Fruit fly (Drosophila melanogaster) whole organism, wandering third instar larva: ENCODE measurements around the gene Cka.

Experiments used
- CG32264 ChIP-seq: fragments of 200-800 bp; sonication (Bioruptor generic); optimal IDR thresholded peaks from 2 replicates; lab custom pipeline; 2016; ENCODE audit warnings: missing biosample characterization, missing genetic modification characterization
- Dfd ChIP-seq: fragments of >200 bp; optimal IDR thresholded peaks from 2 replicates; lab custom pipeline; 2017; ENCODE audit warnings: missing biosample characterization, missing genetic modification characterization
- Dif ChIP-seq: fragments of 200-275, 200-300 bp; sonication (Bioruptor generic); optimal IDR thresholded peaks from 2 replicates; lab custom pipeline; 2018; ENCODE audit warnings: missing biosample characterization, missing genetic modification characterization; ENCODE audit not compliant: partially characterized antibody
- GATAd ChIP-seq: sonication (Bioruptor generic); optimal IDR thresholded peaks from 2 replicates; lab custom pipeline; 2016; ENCODE audit warnings: missing biosample characterization, missing genetic modification characterization
- Hnf4 ChIP-seq: fragments of 200-800 bp; sonication (Bioruptor generic); optimal IDR thresholded peaks from 2 replicates; lab custom pipeline; 2016; ENCODE audit warnings: missing biosample characterization, mild to moderate bottlenecking, missing genetic modification characterization
- Hr83 ChIP-seq: fragments of 200-300 bp; sonication (Bioruptor generic); optimal IDR thresholded peaks from 2 replicates; lab custom pipeline; 2016; ENCODE audit warnings: missing biosample characterization, mild to moderate bottlenecking, missing genetic modification characterization, moderate library complexity; ENCODE audit not compliant: poor library complexity, severe bottlenecking
- Jra ChIP-seq: sonication (Bioruptor generic); optimal IDR thresholded peaks from 2 replicates; lab custom pipeline; 2016; ENCODE audit warnings: missing biosample characterization, missing genetic modification characterization
- Myc ChIP-seq: fragments of >200 bp; optimal IDR thresholded peaks from 2 replicates; lab custom pipeline; 2017
- N ChIP-seq: fragments of >200 bp; optimal IDR thresholded peaks from 2 replicates; lab custom pipeline; 2018; ENCODE audit warnings: missing biosample characterization, missing external identifiers, missing genetic modification characterization
- OdsH ChIP-seq: fragments of 200-800 bp; sonication (Bioruptor generic); optimal IDR thresholded peaks from 2 replicates; lab custom pipeline; 2016; ENCODE audit warnings: missing biosample characterization, mild to moderate bottlenecking, missing genetic modification characterization
- Rel ChIP-seq, 2 experiments: fragments of 200-800 bp; sonication (Bioruptor generic) in 1 of 2; optimal IDR thresholded peaks; 2 replicates in 1 of 2; 3 replicates in 1 of 2; lab custom pipeline; 2016 to 2019; ENCODE audit warnings: mild to moderate bottlenecking in 2 of 2, missing biosample characterization in 2 of 2, missing genetic modification characterization in 2 of 2, moderate library complexity in 1 of 2
- Vsx2 ChIP-seq: fragments of 200-300, 225-300 bp; sonication (Bioruptor generic); optimal IDR thresholded peaks from 2 replicates; lab custom pipeline; 2018; ENCODE audit warnings: missing biosample characterization, missing genetic modification characterization; ENCODE audit not compliant: partially characterized antibody
- br ChIP-seq: fragments of 200-800 bp; sonication (Bioruptor generic); optimal IDR thresholded peaks from 2 replicates; lab custom pipeline; 2016; ENCODE audit warnings: missing biosample characterization, missing genetic modification characterization
- dl ChIP-seq, 2 experiments: fragments of 175-275, 200-275 bp in 1 of 2; fragments of 200-275 bp in 1 of 2; sonication (Bioruptor generic); optimal IDR thresholded peaks; lab custom pipeline; 2018; ENCODE audit warnings: mild to moderate bottlenecking in 2 of 2, missing biosample characterization in 2 of 2, missing genetic modification characterization in 2 of 2, moderate library complexity in 2 of 2; ENCODE audit not compliant: partially characterized antibody in 2 of 2, insufficient read depth in 1 of 2
- dmrt93B ChIP-seq: fragments of 200-800 bp; sonication (Bioruptor generic); optimal IDR thresholded peaks from 2 replicates; lab custom pipeline; 2018; ENCODE audit warnings: missing biosample characterization, mild to moderate bottlenecking, missing genetic modification characterization
- dsf ChIP-seq: sonication (Bioruptor generic); optimal IDR thresholded peaks from 2 replicates; lab custom pipeline; 2016; ENCODE audit warnings: missing biosample characterization, missing genetic modification characterization, borderline replicate concordance
- ey ChIP-seq: fragments of 200-800 bp; sonication (Bioruptor generic); optimal IDR thresholded peaks from 2 replicates; lab custom pipeline; 2016; ENCODE audit warnings: missing biosample characterization, missing genetic modification characterization
- foxo ChIP-seq, 2 experiments: fragments of 200-800 bp; sonication (Bioruptor generic); optimal IDR thresholded peaks; 2 replicates in 1 of 2; 3 replicates in 1 of 2; lab custom pipeline; 2016 to 2017; ENCODE audit warnings: missing biosample characterization in 2 of 2, missing genetic modification characterization in 2 of 2
- fru ChIP-seq: fragments of 200-800 bp; sonication (Bioruptor generic); optimal IDR thresholded peaks from 3 replicates; lab custom pipeline; 2016; ENCODE audit warnings: missing biosample characterization, mild to moderate bottlenecking, missing genetic modification characterization
- h ChIP-seq: fragments of 200-800 bp; sonication (Bioruptor generic); optimal IDR thresholded peaks from 3 replicates; lab custom pipeline; 2016; ENCODE audit warnings: missing biosample characterization, mild to moderate bottlenecking, missing genetic modification characterization
- jim ChIP-seq: fragments of 175-275, 200-325 bp; sonication (Bioruptor generic); optimal IDR thresholded peaks from 2 replicates; lab custom pipeline; 2016; ENCODE audit warnings: missing biosample characterization, mild to moderate bottlenecking, missing genetic modification characterization
- pan ChIP-seq: fragments of >200 bp; optimal IDR thresholded peaks from 2 replicates; lab custom pipeline; 2017
- psq ChIP-seq: fragments of 200-800 bp; sonication (Bioruptor generic); optimal IDR thresholded peaks from 3 replicates; lab custom pipeline; 2017; ENCODE audit warnings: missing biosample characterization, mild to moderate bottlenecking, missing genetic modification characterization, moderate library complexity
- rgr ChIP-seq: fragments of 200-800 bp; sonication (Bioruptor generic); optimal IDR thresholded peaks from 3 replicates; lab custom pipeline; 2016; ENCODE audit warnings: missing biosample characterization, mild to moderate bottlenecking, missing genetic modification characterization
- sage ChIP-seq: fragments of 200-800 bp; sonication (Bioruptor generic); optimal IDR thresholded peaks from 2 replicates; lab custom pipeline; 2016; ENCODE audit warnings: missing biosample characterization, mild to moderate bottlenecking, missing genetic modification characterization
- sv ChIP-seq: fragments of 200-800 bp; sonication (Bioruptor generic); optimal IDR thresholded peaks from 3 replicates; lab custom pipeline; 2016; ENCODE audit warnings: missing biosample characterization, missing genetic modification characterization
- usp ChIP-seq: fragments of >200 bp; optimal IDR thresholded peaks from 2 replicates; lab custom pipeline; 2017; ENCODE audit warnings: missing biosample characterization, missing genetic modification characterization

Gene Cka

DNA sequence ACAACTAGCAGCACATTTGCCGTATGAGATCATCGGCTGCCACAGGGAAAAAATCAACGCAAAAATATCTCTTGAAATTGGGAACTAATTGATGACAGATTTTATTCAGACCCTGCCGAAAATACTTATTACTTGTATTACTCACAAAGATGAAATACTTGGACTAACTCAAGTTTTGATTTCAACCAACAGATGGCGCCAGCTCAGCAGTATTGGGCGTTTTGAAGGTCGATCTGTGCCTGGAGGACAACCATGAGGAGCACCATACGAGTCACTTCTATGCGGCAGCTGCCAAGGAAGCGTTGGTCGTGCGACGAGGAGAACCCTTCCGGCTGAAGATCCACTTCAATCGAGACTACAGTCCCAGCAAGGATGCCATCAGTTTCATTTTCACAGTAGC is 6.2 kb upstream of the Cka start:
- no peak for TF ChIP-seq Dfd (GFP tag; lab: Kevin White, UChicago)
- no peak for TF ChIP-seq pan
- TF ChIP-seq dl (GFP tag; optimal IDR thresholded peaks at IDR 0.05; lab: Kevin White, UChicago; ENCODE audit: insufficient read depth in 1 of 2, partially characterized antibody in 2 of 2) = no peak
- TF ChIP-seq Hr83 (GFP tag; lab: Kevin White, UChicago) = no peak
- TF ChIP-seq N (GFP tag; lab: Kevin White, UChicago) = no peak
- TF ChIP-seq psq (GFP tag; lab: Kevin White, UChicago) = no peak
- no peak for TF ChIP-seq h (GFP tag; lab: Kevin White, UChicago)
- no peak for TF ChIP-seq OdsH (GFP tag; lab: Kevin White, UChicago)
- no peak for TF ChIP-seq rgr (GFP tag; lab: Kevin White, UChicago)
- TF ChIP-seq Vsx2 (GFP tag; lab: Kevin White, UChicago) = no peak
- no peak for TF ChIP-seq Jra
- TF ChIP-seq GATAd (GFP tag; lab: Kevin White, UChicago) = no peak
- no peak for TF ChIP-seq usp (GFP tag; lab: Kevin White, UChicago)
- TF ChIP-seq fru (GFP tag; lab: Kevin White, UChicago) = no peak

DNA sequence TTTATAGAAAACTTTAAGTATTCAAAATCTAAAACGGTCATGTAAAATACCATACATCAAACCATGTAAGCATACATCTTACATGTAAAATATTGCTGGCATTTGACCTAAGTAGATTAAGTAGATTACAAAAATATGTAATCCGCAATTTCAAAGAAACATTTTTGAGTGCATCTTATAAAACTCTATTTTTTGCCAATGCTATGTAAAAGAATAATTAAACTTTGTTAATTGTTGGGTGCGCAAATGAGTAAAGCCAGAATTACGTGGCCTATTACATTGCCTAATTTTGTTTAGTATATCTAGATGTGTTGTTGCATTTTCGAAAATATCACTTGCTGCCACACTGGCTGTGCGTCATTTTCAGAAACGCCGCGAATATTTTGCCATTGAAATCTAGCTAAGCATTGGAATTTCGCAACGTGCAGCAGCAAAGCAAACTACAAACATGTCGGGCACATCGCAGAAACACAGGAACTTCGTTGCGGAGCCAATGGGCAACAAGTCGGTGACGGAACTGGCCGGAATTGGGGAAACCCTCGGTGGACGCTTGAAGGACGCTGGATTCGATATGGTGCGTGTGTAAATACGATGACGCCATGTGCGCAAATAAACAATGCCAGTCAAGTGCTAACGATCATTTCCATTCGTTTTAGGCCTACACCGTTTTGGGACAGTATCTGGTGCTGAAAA is 1.2 kb upstream of the Cka start, which contains the start of gene baf:
Gene baf (plus strand): TSS at position 303 of the 693 bp plus-strand sequence.
- TF ChIP-seq dsf (GFP tag; lab: Kevin White, UChicago) = no peak
- no peak for TF ChIP-seq Myc
- no peak for TF ChIP-seq Vsx2 (GFP tag; lab: Kevin White, UChicago)
- no peak for TF ChIP-seq dmrt93B (GFP tag; lab: Kevin White, UChicago)
- TF ChIP-seq rgr (GFP tag; lab: Kevin White, UChicago) = no peak
- TF ChIP-seq Rel (GFP tag; optimal IDR thresholded peaks at IDR 0.05; lab: Kevin White, UChicago) = no peak
- TF ChIP-seq Rel (tag; optimal IDR thresholded peaks at IDR 0.05; lab: Kevin White, UChicago) = peak; percentile 42
- no peak for TF ChIP-seq br

DNA sequence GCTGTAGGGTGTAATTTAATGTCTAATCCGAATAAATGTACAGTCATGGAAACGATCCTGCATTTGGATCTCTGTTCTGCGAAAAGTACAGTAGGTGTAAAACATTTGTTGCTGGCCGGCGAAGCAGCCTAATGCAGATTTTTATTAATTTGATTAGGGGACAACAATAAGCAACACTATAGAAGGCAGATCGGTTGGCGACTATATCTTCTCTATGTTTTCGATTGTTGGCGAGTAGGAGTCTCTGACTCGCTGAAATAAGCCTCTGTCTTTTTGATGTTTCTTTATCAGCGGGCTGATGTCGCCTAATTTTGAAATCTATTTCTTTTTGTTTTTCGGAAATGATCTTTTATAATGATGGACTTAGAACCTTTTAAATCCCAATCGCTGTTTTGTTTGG is 419 bp upstream of the Cka start:
- TF ChIP-seq jim (GFP tag; lab: Kevin White, UChicago) (no peak), Hr83 (GFP tag; lab: Kevin White, UChicago) (no peak), sv (no peak), OdsH (GFP tag; lab: Kevin White, UChicago) (no peak)

DNA sequence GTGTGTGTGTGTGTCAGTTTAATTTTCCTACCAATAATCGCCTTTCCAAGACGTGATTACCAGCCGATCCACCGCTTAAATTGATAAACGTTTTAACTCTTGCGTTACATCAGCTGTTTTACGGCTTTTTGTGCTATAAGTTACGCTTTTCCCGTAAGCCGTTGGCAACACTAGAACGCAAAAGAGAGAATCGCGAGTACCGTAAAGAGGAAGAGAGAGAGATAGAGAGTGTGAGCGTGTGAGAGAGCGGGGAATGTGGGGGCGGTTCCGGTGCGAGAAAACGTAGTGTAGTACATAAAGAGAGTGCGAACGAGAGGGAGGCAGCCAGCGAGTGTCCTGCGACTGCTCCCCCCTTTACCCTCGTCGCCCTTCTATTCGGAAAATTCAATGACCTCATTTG is 1.1 kb downstream of the Cka start:
- TF ChIP-seq dsf (GFP tag; lab: Kevin White, UChicago) (no peak), psq (GFP tag; lab: Kevin White, UChicago) (peak; percentile 40), Dif (GFP tag; lab: Kevin White, UChicago) (peak; percentile 67), dl (GFP tag; optimal IDR thresholded peaks at IDR 0.05; lab: Kevin White, UChicago; ENCODE audit: insufficient read depth in 1 of 2, partially characterized antibody in 2 of 2) (peak in 1 of 2 experiments; percentile 56), Hnf4 (GFP tag; lab: Kevin White, UChicago) (peak; percentile 6), sage (GFP tag; lab: Kevin White, UChicago) (no peak)

DNA sequence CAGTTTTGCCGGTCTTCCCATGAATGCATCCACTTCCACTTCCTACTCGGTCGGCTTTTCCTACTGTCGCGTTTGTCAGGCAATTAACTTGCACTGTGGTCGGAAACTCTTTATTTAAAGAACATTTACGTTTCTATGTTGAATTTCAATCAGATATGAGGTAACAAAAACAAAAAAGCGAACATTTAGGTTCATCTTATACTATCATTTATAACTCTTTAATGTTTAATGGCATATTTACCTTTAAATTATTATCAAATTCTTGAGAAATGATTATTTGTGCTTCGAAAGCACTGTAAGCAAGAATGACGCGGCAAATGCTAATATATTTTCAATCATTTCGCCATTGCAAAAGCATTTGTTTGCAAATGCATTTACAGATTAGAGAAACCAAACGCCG is 3.2 kb downstream of the Cka start:
- no peak for TF ChIP-seq CG32264 (GFP tag; lab: Kevin White, UChicago)
- TF ChIP-seq h (GFP tag; lab: Kevin White, UChicago) = peak; percentile 21
- peak in 1 of 2 experiments; percentile 8 for TF ChIP-seq foxo (GFP tag; optimal IDR thresholded peaks at IDR 0.05; lab: Kevin White, UChicago)
- TF ChIP-seq psq (GFP tag; lab: Kevin White, UChicago) = peak; percentile 1
- TF ChIP-seq OdsH (GFP tag; lab: Kevin White, UChicago) = peak; percentile 10
- TF ChIP-seq fru (GFP tag; lab: Kevin White, UChicago) = peak; percentile 12

DNA sequence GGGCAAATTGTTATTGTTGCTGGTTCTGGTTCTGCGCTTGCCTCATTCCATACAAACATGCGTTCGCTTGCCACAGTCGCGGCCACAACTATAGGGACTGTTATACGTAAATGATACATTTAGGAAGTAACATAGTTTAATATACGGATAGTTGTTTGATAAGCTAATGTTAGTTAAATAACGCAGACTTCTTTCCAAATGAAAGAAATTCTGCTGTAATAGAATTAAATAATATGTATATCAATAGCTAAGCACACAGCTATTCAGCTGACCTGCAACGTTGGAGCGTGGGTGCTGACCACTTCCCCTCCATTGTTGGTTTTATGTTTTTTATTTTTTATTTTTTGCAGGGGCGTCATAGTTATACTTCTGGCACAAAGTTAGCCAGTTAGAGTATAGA is 4.2 kb downstream of the Cka start:
- TF ChIP-seq foxo (GFP tag; optimal IDR thresholded peaks at IDR 0.05; lab: Kevin White, UChicago) = peak in 1 of 2 experiments; percentile 41
- peak; percentile 39 for TF ChIP-seq ey (GFP tag; lab: Kevin White, UChicago)
- TF ChIP-seq Rel (GFP tag; optimal IDR thresholded peaks at IDR 0.05; lab: Kevin White, UChicago) = no peak
- TF ChIP-seq Rel (tag; optimal IDR thresholded peaks at IDR 0.05; lab: Kevin White, UChicago) = no peak
- peak; percentile 31 for TF ChIP-seq Hnf4 (GFP tag; lab: Kevin White, UChicago)
- TF ChIP-seq OdsH (GFP tag; lab: Kevin White, UChicago) = no peak
- TF ChIP-seq fru (GFP tag; lab: Kevin White, UChicago) = peak; percentile 43
- TF ChIP-seq psq (GFP tag; lab: Kevin White, UChicago) = peak; percentile 16
- TF ChIP-seq rgr (GFP tag; lab: Kevin White, UChicago) = peak; percentile 47
- peak; percentile 31 for TF ChIP-seq h (GFP tag; lab: Kevin White, UChicago)
- TF ChIP-seq usp (GFP tag; lab: Kevin White, UChicago) = no peak
- TF ChIP-seq br = peak; percentile 18
- TF ChIP-seq Hr83 (GFP tag; lab: Kevin White, UChicago) = no peak
- TF ChIP-seq Myc = no peak
